Fruit fly (Drosophila melanogaster) Kc167 (cell line): ENCODE results near the gene CG14803.

Experiments used
- Myc ChIP-seq: fragments of >200 bp; optimal IDR thresholded peaks from 2 replicates; lab custom pipeline; 2017; ENCODE audit warnings: missing external identifiers
- Sin3A ChIP-seq: fragments of >200 bp; optimal IDR thresholded peaks from 2 replicates; lab custom pipeline; 2018; ENCODE audit warnings: missing external identifiers
- h ChIP-seq: fragments of >200 bp; optimal IDR thresholded peaks from 3 replicates; lab custom pipeline; 2018; ENCODE audit warnings: missing external identifiers
- insv ChIP-seq: fragments of >200 bp; optimal IDR thresholded peaks from 3 replicates; lab custom pipeline; 2018; ENCODE audit warnings: missing external identifiers
- psq ChIP-seq: fragments of >200 bp; optimal IDR thresholded peaks from 2 replicates; lab custom pipeline; 2017; ENCODE audit warnings: missing external identifiers
- ttk ChIP-seq: sonication (Bioruptor generic); optimal IDR thresholded peaks from 2 replicates; lab custom pipeline; 2017; ENCODE audit warnings: missing external identifiers

DNA sequence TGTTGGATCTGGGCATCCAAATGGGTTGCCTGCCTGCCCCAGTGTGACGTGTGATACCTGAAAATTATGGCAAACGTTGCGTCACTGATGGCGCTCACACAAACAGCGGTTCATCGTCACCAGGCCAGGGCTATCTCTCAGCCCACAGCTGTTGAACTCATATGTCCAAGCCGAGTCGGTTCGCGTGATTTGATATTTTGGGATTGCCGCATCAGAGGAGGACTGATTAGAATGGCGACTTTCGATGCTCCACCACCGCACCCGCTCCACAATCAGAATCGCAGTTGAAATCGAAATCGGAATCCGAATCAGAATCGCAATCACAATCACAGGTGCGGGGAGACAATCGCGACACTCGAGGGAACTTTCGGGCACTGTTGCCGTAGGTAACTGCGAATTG, 20.9 kb upstream of the CG14803 start:
- TF ChIP-seq psq: no peak
- TF ChIP-seq ttk: no peak
- no peak for TF ChIP-seq h (lab: Kevin White, UChicago)
- TF ChIP-seq Myc (lab: Kevin White, UChicago): no peak
- no peak for TF ChIP-seq insv (lab: Kevin White, UChicago)
- no peak for TF ChIP-seq Sin3A (lab: Kevin White, UChicago)
